Fruit fly (Drosophila melanogaster) whole organism, embryonic: ENCODE measurements around the gene Lon.

Experiments used
- Asciz ChIP-seq: fragments of 200-800 bp; sonication (Bioruptor generic); optimal IDR thresholded peaks from 2 replicates; lab custom pipeline; 2017; ENCODE audit warnings: missing biosample characterization, mild to moderate bottlenecking, missing genetic modification characterization, missing genetic modification reagents
- Awh ChIP-seq: fragments of 200-800 bp; sonication (Bioruptor generic); IDR thresholded peaks from 2 replicates; pipeline ENCODE4, ENCODE4 v1.3.6; 2022; ENCODE audit warnings: missing biosample characterization, missing genetic modification characterization
- Blimp-1 ChIP-seq: fragments of 200-800 bp; sonication (Bioruptor generic); optimal IDR thresholded peaks from 3 replicates; lab custom pipeline; 2018; ENCODE audit warnings: missing biosample characterization, missing genetic modification characterization, mild to moderate bottlenecking, moderate library complexity, missing genetic modification reagents
- CG10147 ChIP-seq: fragments of 200-800 bp; sonication (Bioruptor generic); optimal IDR thresholded peaks from 2 replicates; lab custom pipeline; 2019; ENCODE audit warnings: missing biosample characterization, mild to moderate bottlenecking, missing genetic modification characterization, moderate library complexity
- CG10543 ChIP-seq: fragments of 200-800 bp; sonication (Bioruptor generic); optimal IDR thresholded peaks from 3 replicates; lab custom pipeline; 2017; ENCODE audit warnings: missing biosample characterization, mild to moderate bottlenecking, missing genetic modification characterization, moderate library complexity
- CG11085 ChIP-seq: fragments of 200-800 bp; sonication (Bioruptor generic); IDR thresholded peaks from 2 replicates; pipeline ENCODE4 v1.3.6; 2022; ENCODE audit warnings: missing biosample characterization, missing genetic modification characterization
- CG12769 ChIP-seq: fragments of 200-800 bp; sonication (Bioruptor generic); optimal IDR thresholded peaks from 2 replicates; lab custom pipeline; 2019; ENCODE audit warnings: missing biosample characterization, mild to moderate bottlenecking, missing genetic modification characterization, moderate library complexity
- CG14014 ChIP-seq: fragments of 200-800 bp; sonication (Bioruptor generic); IDR thresholded peaks from 2 replicates; pipeline ENCODE4 v1.3.6; 2022; ENCODE audit warnings: missing biosample characterization, missing genetic modification characterization
- CG14441 ChIP-seq: fragments of 200-800 bp; sonication (Bioruptor generic); IDR thresholded peaks from 2 replicates; pipeline ENCODE4 v1.3.6; 2022; ENCODE audit warnings: missing biosample characterization, missing genetic modification characterization
- CG14965 ChIP-seq: fragments of 200-800 bp; sonication (Bioruptor generic); optimal IDR thresholded peaks from 2 replicates; lab custom pipeline; 2016; ENCODE audit warnings: missing biosample characterization, missing genetic modification characterization, borderline replicate concordance
- CG17829 ChIP-seq: fragments of 200-800 bp; optimal IDR thresholded peaks from 2 replicates; lab custom pipeline; 2019; ENCODE audit warnings: missing biosample characterization, mild to moderate bottlenecking, missing genetic modification characterization, moderate library complexity
- CG18764 ChIP-seq: fragments of 200-800 bp; sonication (Bioruptor generic); optimal IDR thresholded peaks from 3 replicates; lab custom pipeline; 2016; ENCODE audit warnings: missing biosample characterization, missing genetic modification characterization
- CG34224 ChIP-seq: fragments of 200-800 bp; sonication (Bioruptor generic); IDR thresholded peaks from 3 replicates; pipeline ENCODE4 v1.3.6; 2022; ENCODE audit warnings: missing biosample characterization, missing genetic modification characterization; ENCODE audit not compliant: partially characterized antibody
- CG4707 ChIP-seq: fragments of 200-800 bp; sonication (Bioruptor generic); optimal IDR thresholded peaks from 2 replicates; lab custom pipeline; 2018; ENCODE audit warnings: missing biosample characterization, mild to moderate bottlenecking, missing genetic modification characterization, moderate library complexity
- CG8089 ChIP-seq: fragments of 200-800 bp; sonication (Bioruptor generic); optimal IDR thresholded peaks from 3 replicates; lab custom pipeline; 2016; ENCODE audit warnings: missing biosample characterization, missing genetic modification characterization
- CG9817 ChIP-seq: fragments of 200-800 bp; sonication (Bioruptor generic); optimal IDR thresholded peaks from 2 replicates; lab custom pipeline; 2018; ENCODE audit warnings: missing biosample characterization, mild to moderate bottlenecking, missing genetic modification characterization, moderate library complexity
- CG9876 ChIP-seq: fragments of 200-800 bp; sonication (Bioruptor generic); optimal IDR thresholded peaks from 2 replicates; lab custom pipeline; 2016; ENCODE audit warnings: missing biosample characterization, missing genetic modification characterization
- Camta ChIP-seq: fragments of 200-800 bp; sonication (Bioruptor generic); optimal IDR thresholded peaks from 2 replicates; lab custom pipeline; 2016; ENCODE audit warnings: missing biosample characterization, missing genetic modification characterization
- D ChIP-seq, 2 experiments: fragments of 200-800 bp in 1 of 2; fragments of >200 bp in 1 of 2; sonication (Bioruptor generic) in 1 of 2; optimal IDR thresholded peaks; 2 replicates in 1 of 2; 3 replicates in 1 of 2; lab custom pipeline; 2017; ENCODE audit warnings: mild to moderate bottlenecking in 1 of 2, missing biosample characterization in 1 of 2, missing genetic modification characterization in 1 of 2, missing genetic modification reagents in 1 of 2
- D19B ChIP-seq: fragments of 200-800 bp; sonication (Bioruptor generic); optimal IDR thresholded peaks from 2 replicates; lab custom pipeline; 2017; ENCODE audit warnings: missing biosample characterization, mild to moderate bottlenecking, missing genetic modification characterization
- Doc3 ChIP-seq: fragments of 200-800 bp; sonication (Bioruptor generic); IDR thresholded peaks from 3 replicates; pipeline ENCODE4 v1.3.6; 2022; ENCODE audit warnings: missing biosample characterization, missing genetic modification characterization; ENCODE audit not compliant: partially characterized antibody
- Fer2 ChIP-seq: fragments of 200-800 bp; sonication (Bioruptor generic); optimal IDR thresholded peaks from 2 replicates; lab custom pipeline; 2018; ENCODE audit warnings: missing biosample characterization, mild to moderate bottlenecking, missing genetic modification characterization, moderate library complexity
- HLH3B ChIP-seq: fragments of 200-800 bp; sonication (Bioruptor generic); IDR thresholded peaks from 2 replicates; pipeline ENCODE4 v1.3.6; 2022; ENCODE audit warnings: missing biosample characterization, missing genetic modification characterization
- Hey ChIP-seq: fragments of 200-800 bp; sonication (Bioruptor generic); optimal IDR thresholded peaks from 3 replicates; lab custom pipeline; 2018; ENCODE audit warnings: missing biosample characterization, mild to moderate bottlenecking, missing genetic modification characterization
- MBD-R2 ChIP-seq: fragments of 200-800 bp; sonication (Bioruptor generic); IDR thresholded peaks from 2 replicates; pipeline ENCODE4 v1.3.6; 2022; ENCODE audit warnings: missing biosample characterization, missing genetic modification characterization
- NK7.1 ChIP-seq: fragments of 200-800 bp; sonication (Bioruptor generic); optimal IDR thresholded peaks from 3 replicates; lab custom pipeline; 2016; ENCODE audit warnings: missing biosample characterization, missing genetic modification characterization
- NfI ChIP-seq: fragments of 200-800 bp; sonication (Bioruptor generic); optimal IDR thresholded peaks from 3 replicates; lab custom pipeline; 2018; ENCODE audit warnings: missing biosample characterization, mild to moderate bottlenecking, missing genetic modification characterization, moderate library complexity
- Sry-β ChIP-seq: fragments of 200-800 bp; sonication (Bioruptor generic); optimal IDR thresholded peaks from 2 replicates; lab custom pipeline; 2018; ENCODE audit warnings: missing biosample characterization, mild to moderate bottlenecking, missing genetic modification characterization, moderate library complexity
- Usf ChIP-seq: fragments of 200-800 bp; sonication (Bioruptor generic); optimal IDR thresholded peaks from 2 replicates; lab custom pipeline; 2017; ENCODE audit warnings: missing genotype, missing biosample characterization, missing genetic modification characterization
- bab2 ChIP-seq: fragments of 200-800 bp; sonication (Bioruptor generic); optimal IDR thresholded peaks from 2 replicates; lab custom pipeline; 2016; ENCODE audit warnings: missing biosample characterization, missing genetic modification characterization
- esg ChIP-seq: fragments of 200-800 bp; sonication (Bioruptor generic); conservative IDR thresholded peaks from 2 replicates; pipeline ENCODE4 v1.3.6; 2022; ENCODE audit warnings: missing biosample characterization, missing genetic modification characterization
- exex ChIP-seq: fragments of 200-800 bp; sonication (Bioruptor generic); optimal IDR thresholded peaks from 4 replicates; lab custom pipeline; 2018; ENCODE audit warnings: missing biosample characterization, mild to moderate bottlenecking, missing genetic modification characterization, moderate library complexity
- fru ChIP-seq: fragments of >200 bp; optimal IDR thresholded peaks from 2 replicates; lab custom pipeline; 2017
- hb ChIP-seq: fragments of 200-800 bp; sonication (Bioruptor generic); IDR thresholded peaks from 3 replicates; pipeline ENCODE4 v1.3.6; 2022; ENCODE audit warnings: missing biosample characterization, missing genetic modification characterization; ENCODE audit not compliant: partially characterized antibody
- inv ChIP-seq: fragments of 200-800 bp; sonication (Bioruptor generic); IDR thresholded peaks from 2 replicates; pipeline ENCODE4 v1.3.6; 2022; ENCODE audit warnings: missing biosample characterization, missing genetic modification characterization; ENCODE audit not compliant: partially characterized antibody
- kay ChIP-seq: fragments of 200-800 bp; sonication (Bioruptor generic); optimal IDR thresholded peaks from 2 replicates; lab custom pipeline; 2016; ENCODE audit warnings: missing biosample characterization, missing genetic modification characterization
- klu ChIP-seq: fragments of 200-800 bp; sonication (Bioruptor generic); IDR thresholded peaks from 2 replicates; pipeline ENCODE4 v1.3.6; 2022; ENCODE audit warnings: missing biosample characterization, missing genetic modification characterization
- mld ChIP-seq: fragments of 200-800 bp; sonication (Bioruptor generic); IDR thresholded peaks from 3 replicates; pipeline ENCODE4 v1.3.6; 2022; ENCODE audit warnings: missing biosample characterization, missing genetic modification characterization; ENCODE audit not compliant: partially characterized antibody
- nerfin-2 ChIP-seq: fragments of 200-800 bp; sonication (Bioruptor generic); IDR thresholded peaks from 2 replicates; pipeline ENCODE4 v1.3.6; 2022; ENCODE audit warnings: missing biosample characterization, missing genetic modification characterization; ENCODE audit not compliant: partially characterized antibody
- org-1 ChIP-seq: fragments of 200-800 bp; sonication (Bioruptor generic); optimal IDR thresholded peaks from 2 replicates; lab custom pipeline; 2017; ENCODE audit warnings: missing biosample characterization, missing genetic modification characterization
- pum ChIP-seq: fragments of 200-800 bp; sonication (Bioruptor generic); optimal IDR thresholded peaks from 2 replicates; lab custom pipeline; 2016; ENCODE audit warnings: missing biosample characterization, missing genetic modification characterization
- schlank ChIP-seq: fragments of 200-800 bp; sonication (Bioruptor generic); optimal IDR thresholded peaks from 2 replicates; lab custom pipeline; 2018; ENCODE audit warnings: missing biosample characterization, mild to moderate bottlenecking, missing genetic modification characterization
- sna ChIP-seq: fragments of 200-800 bp; sonication (Bioruptor generic); IDR thresholded peaks from 2 replicates; pipeline ENCODE4 v1.3.6; 2022; ENCODE audit warnings: missing biosample characterization, missing genetic modification characterization; ENCODE audit not compliant: partially characterized antibody
- sqz ChIP-seq: fragments of 200-800 bp; sonication (Bioruptor generic); optimal IDR thresholded peaks from 3 replicates; lab custom pipeline; 2018; ENCODE audit warnings: missing biosample characterization, mild to moderate bottlenecking, missing genetic modification characterization
- stc ChIP-seq: fragments of 200-800 bp; sonication (Bioruptor generic); IDR thresholded peaks from 2 replicates; pipeline ENCODE4 v1.3.6; 2022; ENCODE audit warnings: missing biosample characterization, missing genetic modification characterization
- stwl ChIP-seq: fragments of 200-800 bp; sonication (Bioruptor generic); optimal IDR thresholded peaks from 3 replicates; lab custom pipeline; 2018; ENCODE audit warnings: missing biosample characterization, mild to moderate bottlenecking, missing genetic modification characterization, moderate library complexity
- unc-4 ChIP-seq: fragments of 200-800 bp; sonication (Bioruptor generic); IDR thresholded peaks from 2 replicates; pipeline ENCODE4 v1.3.6; 2022; ENCODE audit warnings: missing biosample characterization, missing genetic modification characterization; ENCODE audit not compliant: partially characterized antibody
- zen2 ChIP-seq: fragments of 200-800 bp; sonication (Bioruptor generic); IDR thresholded peaks from 3 replicates; pipeline ENCODE4 v1.3.6; 2022; ENCODE audit warnings: missing biosample characterization, missing genetic modification characterization; ENCODE audit not compliant: partially characterized antibody

The Lon gene

DNA sequence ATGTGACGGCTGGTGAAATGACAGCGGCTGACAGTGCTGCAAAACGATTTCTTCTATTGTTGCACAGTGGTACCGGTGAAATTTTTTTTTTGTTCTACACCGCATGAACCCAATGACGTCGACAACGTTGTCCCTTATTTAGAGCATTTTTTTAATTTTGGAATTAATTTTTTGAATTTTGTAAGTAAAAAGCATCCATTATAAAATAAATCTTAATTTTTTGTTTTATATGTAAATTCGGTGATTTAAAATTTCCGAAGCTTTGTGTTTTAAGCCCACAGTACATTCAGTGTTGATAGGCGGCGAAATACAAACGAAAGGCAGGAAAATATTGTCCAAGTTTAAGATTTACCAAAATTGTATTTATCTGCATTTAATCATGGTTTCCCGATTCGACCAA, at the start of gene Lon, which contains the start of gene PIG-F (continued):
- peak; percentile 93 for TF ChIP-seq exex (tag; lab: Kevin White, UChicago)
- TF ChIP-seq hb (GFP tag; lab: Robert Waterston, UW) = peak; percentile 63; the same call in 1 of the 3 replicates
- no peak for TF ChIP-seq CG12769 (tag; lab: Kevin White, UChicago)
- peak; percentile 93 for TF ChIP-seq NK7.1 (GFP tag; lab: Kevin White, UChicago)
- TF ChIP-seq Hey (tag; lab: Kevin White, UChicago) = peak; percentile 91
- TF ChIP-seq pum (GFP tag; lab: Kevin White, UChicago) = peak; percentile 99
- TF ChIP-seq NfI (GFP tag; lab: Kevin White, UChicago) = peak; percentile 99
- TF ChIP-seq D (optimal IDR thresholded peaks at IDR 0.05; lab: Kevin White, UChicago) = no peak
- peak; percentile 99 for TF ChIP-seq D (GFP tag; optimal IDR thresholded peaks at IDR 0.05; lab: Kevin White, UChicago)
- peak; percentile 98 for TF ChIP-seq CG18764 (GFP tag; lab: Kevin White, UChicago)
- peak; percentile 99 for TF ChIP-seq Usf (GFP tag; lab: Kevin White, UChicago)
- TF ChIP-seq CG34224 (GFP tag; lab: Robert Waterston, UW) = peak; percentile 60; the same call in 2 of the 3 replicates
- peak; percentile 78 for TF ChIP-seq Sry-β (GFP tag; lab: Kevin White, UChicago)
- peak; percentile 99 for TF ChIP-seq Fer2 (tag; lab: Kevin White, UChicago)
- TF ChIP-seq CG4707 (GFP tag; lab: Kevin White, UChicago) = peak; percentile 98
- peak; percentile 93 for TF ChIP-seq schlank
- TF ChIP-seq org-1 (GFP tag; lab: Kevin White, UChicago) = peak; percentile 98
- peak; percentile 51; the same call in 1 of the 2 replicates for TF ChIP-seq unc-4 (GFP tag; lab: Robert Waterston, UW)
- peak; percentile 70 for TF ChIP-seq CG14965 (GFP tag; lab: Kevin White, UChicago)
- TF ChIP-seq fru (lab: Kevin White, UChicago) = no peak
- peak; percentile 64 for TF ChIP-seq inv (GFP tag; lab: Robert Waterston, UW)
- TF ChIP-seq CG10543 = peak; percentile 100
- TF ChIP-seq sna (GFP tag; lab: Robert Waterston, UW) = peak; percentile 62; the same call in 1 of the 2 replicates
- peak; percentile 99 for TF ChIP-seq CG17829 (tag; lab: Kevin White, UChicago)
- peak; percentile 97 for TF ChIP-seq CG8089 (GFP tag; lab: Kevin White, UChicago)
- TF ChIP-seq nerfin-2 (GFP tag; lab: Robert Waterston, UW) = peak; percentile 79
- peak; percentile 97 for TF ChIP-seq Blimp-1 (GFP tag; lab: Kevin White, UChicago)

DNA sequence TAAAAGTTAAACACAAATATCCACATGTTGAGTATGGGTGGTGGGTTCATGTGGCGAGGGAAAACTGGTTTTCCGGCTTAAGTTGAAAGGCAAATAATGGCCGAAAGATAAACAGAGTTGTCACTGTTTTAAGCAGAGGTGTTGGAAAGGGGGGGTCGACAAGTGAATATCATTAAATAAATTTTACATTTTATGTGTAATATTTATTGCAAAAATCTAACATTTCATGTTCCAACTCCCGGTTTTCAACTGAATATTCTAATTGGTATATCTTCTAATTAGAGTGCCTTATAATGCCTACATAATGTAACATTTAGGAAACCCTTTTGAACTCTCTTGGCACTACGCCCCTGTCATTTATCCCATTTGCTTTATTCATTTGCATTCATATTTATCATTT, 43.9 kb upstream of the Lon start:
- 0 out of 2 replicates have a peak, but pooled peaks have one; percentile 34 for TF ChIP-seq klu
- TF ChIP-seq Camta (GFP tag; lab: Kevin White, UChicago) = no peak
- peak; percentile 65 for TF ChIP-seq CG14441 (GFP tag; lab: Robert Waterston, UW)
- no peak for TF ChIP-seq mld (GFP tag; lab: Robert Waterston, UW)
- TF ChIP-seq kay (GFP tag; lab: Kevin White, UChicago) = no peak
- peak; percentile 73 for TF ChIP-seq Asciz (GFP tag; lab: Kevin White, UChicago)
- TF ChIP-seq CG11085 = no peak
- 0 out of 2 replicates have a peak, but pooled peaks have one; percentile 48 for TF ChIP-seq CG14014 (GFP tag; lab: Robert Waterston, UW)
- no peak for TF ChIP-seq Doc3 (GFP tag; lab: Robert Waterston, UW)
- TF ChIP-seq CG10147 (GFP tag; lab: Kevin White, UChicago) = peak; percentile 34
- TF ChIP-seq sqz = peak; percentile 53
- peak; percentile 52; the same call in 1 of the 2 replicates for TF ChIP-seq Awh (GFP tag; lab: Robert Waterston, UW)
- no peak for TF ChIP-seq CG9876 (GFP tag; lab: Kevin White, UChicago)
- no peak for TF ChIP-seq stwl
- TF ChIP-seq zen2 (GFP tag; lab: Robert Waterston, UW) = no peak
- TF ChIP-seq esg (GFP tag; lab: Robert Waterston, UW) = peak; percentile 53
- TF ChIP-seq MBD-R2 (GFP tag; lab: Robert Waterston, UW) = no peak
- peak; percentile 72 for TF ChIP-seq HLH3B (GFP tag; lab: Robert Waterston, UW)
- peak; percentile 46 for TF ChIP-seq bab2 (GFP tag; lab: Kevin White, UChicago)
- no peak for TF ChIP-seq CG14965 (GFP tag; lab: Kevin White, UChicago)
- TF ChIP-seq stc = peak; percentile 55
- TF ChIP-seq CG9817 (tag; lab: Kevin White, UChicago) = peak; percentile 24
- TF ChIP-seq D19B (GFP tag; lab: Kevin White, UChicago) = no peak
